Worm (Caenorhabditis elegans) whole organism, L4 larva: ENCODE data around the gene faah-1.

Source experiments
- F37D6.2 ChIP-seq: sonication (generic microtip); optimal IDR thresholded peaks from 2 replicates; lab custom pipeline; 2016; ENCODE audit warnings: mild to moderate bottlenecking, missing genetic modification characterization, missing compliant biosample characterization
- T26A8.4 ChIP-seq: fragments of 200-800 bp; sonication (Bioruptor generic); IDR thresholded peaks from 2 replicates; pipeline ENCODE4 v1.3.6; 2022; ENCODE audit warnings: missing genetic modification characterization, missing compliant biosample characterization
- Y105C5A.15 ChIP-seq: fragments of 200-800 bp; sonication (Bioruptor generic); IDR thresholded peaks from 2 replicates; pipeline ENCODE4 v1.3.6; 2022; ENCODE audit warnings: missing genetic modification characterization, missing compliant biosample characterization
- Y75B8A.6 ChIP-seq: fragments of 200-800 bp; sonication (Bioruptor generic); IDR thresholded peaks from 2 replicates; pipeline ENCODE4 v1.3.6; 2022; ENCODE audit warnings: missing genetic modification reagents, missing genetic modification characterization, missing compliant biosample characterization
- aha-1 ChIP-seq: fragments of 150-350 bp; peaks from one replicate; lab custom pipeline; 2014; ENCODE audit warnings: missing biosample characterization, missing genetic modification characterization
- ceh-32 ChIP-seq: sonication (generic microtip); optimal IDR thresholded peaks from 2 replicates; lab custom pipeline; 2016; ENCODE audit warnings: mild to moderate bottlenecking, missing genetic modification characterization, missing compliant biosample characterization; ENCODE audit not compliant: poor library complexity
- daf-12 ChIP-seq: fragments of 150-350 bp; optimal IDR thresholded peaks from 2 replicates; lab custom pipeline; 2014; ENCODE audit warnings: missing biosample characterization, missing genetic modification reagents, missing genetic modification characterization
- daf-16 ChIP-seq, 3 experiments: sonication (generic microtip); optimal IDR thresholded peaks; 2 replicates each; lab custom pipeline; 2016 to 2017; ENCODE audit warnings: missing genetic modification characterization in 3 of 3, missing genetic modification reagents in 3 of 3, mild to moderate bottlenecking in 2 of 3, missing compliant biosample characterization in 2 of 3, missing biosample characterization in 1 of 3, moderate library complexity in 1 of 3
- daf-19 ChIP-seq: fragments of 200-800 bp; sonication (Bioruptor generic); conservative IDR thresholded peaks from 2 replicates; pipeline ENCODE4 v1.3.6; 2022; ENCODE audit warnings: missing genetic modification characterization, missing compliant biosample characterization
- dmd-6 ChIP-seq: fragments of 200-800 bp; sonication (Bioruptor generic); IDR thresholded peaks from 2 replicates; pipeline ENCODE4 v1.3.6; 2022; ENCODE audit warnings: missing genetic modification reagents, missing genetic modification characterization, missing compliant biosample characterization
- dmd-9 ChIP-seq: fragments of 200-800 bp; sonication (Bioruptor generic); IDR thresholded peaks from 2 replicates; pipeline ENCODE4 v1.3.6; 2022; ENCODE audit warnings: missing genetic modification reagents, missing genetic modification characterization, missing compliant biosample characterization
- dve-1 ChIP-seq: sonication (generic microtip); optimal IDR thresholded peaks from 2 replicates; lab custom pipeline; 2017; ENCODE audit warnings: antibody characterized with exemption, mild to moderate bottlenecking, missing genetic modification characterization, missing compliant biosample characterization; ENCODE audit not compliant: insufficient read depth
- egl-43 ChIP-seq: fragments of 200-800 bp; sonication (Bioruptor generic); IDR thresholded peaks from 2 replicates; pipeline ENCODE4 v1.3.6; 2022; ENCODE audit warnings: missing genetic modification reagents, missing genetic modification characterization, missing compliant biosample characterization
- fkh-10 ChIP-seq: fragments of 150-350 bp; optimal IDR thresholded peaks from 2 replicates; lab custom pipeline; 2014; ENCODE audit warnings: missing biosample characterization, missing genetic modification reagents, missing genetic modification characterization
- fos-1 ChIP-seq: fragments of 150-350 bp; optimal IDR thresholded peaks from 2 replicates; lab custom pipeline; 2014; ENCODE audit warnings: missing biosample characterization, missing genetic modification characterization
- gei-8 ChIP-seq: fragments of 200-800 bp; sonication (Bioruptor generic); optimal IDR thresholded peaks from 2 replicates; lab custom pipeline; 2018; ENCODE audit warnings: mild to moderate bottlenecking, missing genetic modification characterization, missing compliant biosample characterization
- hlh-11 ChIP-seq: fragments of 200-800 bp; sonication (Bioruptor generic); optimal IDR thresholded peaks from 2 replicates; lab custom pipeline; 2018; ENCODE audit warnings: mild to moderate bottlenecking, missing genetic modification characterization, missing compliant biosample characterization
- hmg-1.1 ChIP-seq: fragments of 200-800 bp; sonication (Bioruptor generic); IDR thresholded peaks from 2 replicates; pipeline ENCODE4 v1.3.6; 2022; ENCODE audit warnings: missing genetic modification reagents, missing genetic modification characterization, missing compliant biosample characterization
- lin-1 ChIP-seq: fragments of 200-800 bp; sonication (Bioruptor generic); IDR thresholded peaks from 2 replicates; pipeline ENCODE4 v1.3.6; 2022; ENCODE audit warnings: missing genetic modification reagents, missing genetic modification characterization, missing compliant biosample characterization
- lin-13 ChIP-seq: fragments of 150-350 bp; optimal IDR thresholded peaks from 2 replicates; lab custom pipeline; 2014; ENCODE audit warnings: missing biosample characterization, missing genetic modification reagents, missing genetic modification characterization
- lin-29 ChIP-seq: fragments of 200-800 bp; sonication (Bioruptor generic); IDR thresholded peaks from 2 replicates; pipeline ENCODE4 v1.3.6; 2022; ENCODE audit warnings: missing genetic modification reagents, missing genetic modification characterization, missing compliant biosample characterization
- lin-38 ChIP-seq: fragments of 200-800 bp; sonication (Bioruptor generic); IDR thresholded peaks from 2 replicates; pipeline ENCODE4 v1.3.6; 2022; ENCODE audit warnings: missing genetic modification reagents, missing genetic modification characterization, missing compliant biosample characterization
- lir-3 ChIP-seq: sonication (generic microtip); optimal IDR thresholded peaks from 2 replicates; lab custom pipeline; 2016; ENCODE audit warnings: mild to moderate bottlenecking, missing genetic modification characterization, missing compliant biosample characterization
- lsy-2 ChIP-seq, 2 experiments: fragments of 150-350 bp in 1 of 2; sonication (generic microtip) in 1 of 2; optimal IDR thresholded peaks; 2 replicates each; lab custom pipeline; 2014 to 2017; ENCODE audit warnings: missing biosample characterization in 2 of 2, missing genetic modification characterization in 2 of 2
- madf-5 ChIP-seq, 2 experiments: fragments of 200-800 bp; sonication (Bioruptor generic); IDR thresholded peaks; 2 replicates each; pipeline ENCODE4 v1.3.6; 2022; ENCODE audit warnings: missing compliant biosample characterization in 2 of 2, missing genetic modification characterization in 2 of 2
- mes-2 ChIP-seq: sonication (generic microtip); optimal IDR thresholded peaks from 2 replicates; lab custom pipeline; 2016; ENCODE audit warnings: missing genotype, mild to moderate bottlenecking, missing genetic modification characterization, missing compliant biosample characterization; ENCODE audit not compliant: poor library complexity, severe bottlenecking
- mxl-2 ChIP-seq: fragments of 200-800 bp; sonication (Bioruptor generic); conservative IDR thresholded peaks from 2 replicates; pipeline ENCODE4 v1.3.6; 2022; ENCODE audit warnings: missing genetic modification reagents, missing genetic modification characterization, missing compliant biosample characterization
- nhr-111 ChIP-seq: fragments of 200-800 bp; sonication (Bioruptor generic); optimal IDR thresholded peaks from 2 replicates; lab custom pipeline; 2018; ENCODE audit warnings: mild to moderate bottlenecking, missing genetic modification characterization, missing compliant biosample characterization
- nhr-28 ChIP-seq: fragments of 150-350 bp; optimal IDR thresholded peaks from 2 replicates; lab custom pipeline; 2014; ENCODE audit warnings: missing biosample characterization, missing genetic modification characterization
- nhr-42 ChIP-seq: fragments of 200-800 bp; sonication (Bioruptor generic); IDR thresholded peaks from 2 replicates; pipeline ENCODE4 v1.3.6; 2022; ENCODE audit warnings: missing genetic modification characterization, missing compliant biosample characterization
- nhr-77 ChIP-seq: fragments of 150-350 bp; optimal IDR thresholded peaks from 2 replicates; lab custom pipeline; 2014; ENCODE audit warnings: missing biosample characterization, missing genetic modification characterization
- pqm-1 ChIP-seq: sonication (generic microtip); optimal IDR thresholded peaks from 2 replicates; lab custom pipeline; 2017; ENCODE audit warnings: missing biosample characterization, missing genetic modification characterization
- rbr-2 ChIP-seq: sonication (generic microtip); optimal IDR thresholded peaks from 2 replicates; lab custom pipeline; 2016; ENCODE audit warnings: missing genotype, missing genetic modification characterization, missing compliant biosample characterization
- spr-3 ChIP-seq: fragments of 200-800 bp; sonication (Bioruptor generic); optimal IDR thresholded peaks from 2 replicates; lab custom pipeline; 2018; ENCODE audit warnings: mild to moderate bottlenecking, missing genetic modification characterization, missing compliant biosample characterization
- tra-1 ChIP-seq: fragments of 200-800 bp; sonication (Bioruptor generic); IDR thresholded peaks from 2 replicates; pipeline ENCODE4 v1.3.6; 2022; ENCODE audit warnings: missing genetic modification reagents, missing genetic modification characterization, missing compliant biosample characterization
- unc-62 ChIP-seq, 3 experiments: fragments of 150-350 bp in 1 of 3; sonication (generic microtip); optimal IDR thresholded peaks in 2 of 3; peaks in 1 of 3; 1 replicate in 1 of 3; 2 replicates in 2 of 3; lab custom pipeline; 2014 to 2017; ENCODE audit warnings: missing biosample characterization in 3 of 3, missing genetic modification characterization in 3 of 3, missing genetic modification reagents in 3 of 3, missing genotype in 1 of 3
- zfp-2 ChIP-seq: sonication (generic microtip); optimal IDR thresholded peaks from 2 replicates; lab custom pipeline; 2016; ENCODE audit warnings: mild to moderate bottlenecking, missing genetic modification characterization, missing compliant biosample characterization
- zip-11 ChIP-seq: fragments of 200-800 bp; sonication (Bioruptor generic); IDR thresholded peaks from 2 replicates; pipeline ENCODE4 v1.3.6; 2022; ENCODE audit warnings: missing genetic modification characterization, missing compliant biosample characterization

faah-1 gene

ce11 chrIV:8161774-8162173 lies 2.6 kb downstream of the faah-1 start (continued):
- TF ChIP-seq egl-43 (no peak), lsy-2 (tag; optimal IDR thresholded peaks at IDR 0.05; lab: Kevin White, UChicago) (no peak), nhr-28 (tag; lab: Kevin White, UChicago) (peak; percentile 27), hlh-11 (tag; lab: Kevin White, UChicago) (peak; percentile 22), fkh-10 (GFP tag; lab: Kevin White, UChicago) (no peak), T26A8.4 (GFP tag; lab: Robert Waterston, UW) (no peak)

ce11 chrIV:8163687-8164086 lies 4.5 kb downstream of the faah-1 start, which contains the start of gene clec-51:
TSS of gene clec-51 (minus strand) at chrIV:8163800.
- TF ChIP-seq nhr-28 (tag; lab: Kevin White, UChicago), result peak; percentile 58
- peak; percentile 70 for TF ChIP-seq hlh-11 (tag; lab: Kevin White, UChicago)
- TF ChIP-seq aha-1, result no peak
- TF ChIP-seq nhr-77 (tag; lab: Kevin White, UChicago), result peak; percentile 15
- TF ChIP-seq zfp-2 (tag; lab: Kevin White, UChicago), result no peak
- peak; percentile 55 for TF ChIP-seq dve-1 (tag; lab: Kevin White, UChicago)
- no peak for TF ChIP-seq Y105C5A.15 (GFP tag; lab: Robert Waterston, UW)
- TF ChIP-seq ceh-32 (tag; lab: Kevin White, UChicago), result no peak
- no peak for TF ChIP-seq lin-38 (GFP tag; lab: Robert Waterston, UW)
- peak; percentile 90 for TF ChIP-seq pqm-1 (tag; lab: Kevin White, UChicago)
- peak; percentile 67 for TF ChIP-seq dmd-6
- TF ChIP-seq hmg-1.1 (GFP tag; lab: Robert Waterston, UW), result no peak
- TF ChIP-seq daf-16 (GFP tag; optimal IDR thresholded peaks at IDR 0.05; lab: Kevin White, UChicago), result no peak
- TF ChIP-seq daf-16 (tag; optimal IDR thresholded peaks at IDR 0.05; lab: Kevin White, UChicago), result peak; percentile 66

- TF ChIP-seq lin-1 (GFP tag; lab: Robert Waterston, UW) (no peak), unc-62 (GFP tag; optimal IDR thresholded peaks at IDR 0.05 in 1 of 2; lab: Kevin White, UChicago) (peak in 1 of 2 experiments; percentile 94), unc-62 (tag; optimal IDR thresholded peaks at IDR 0.05; lab: Kevin White, UChicago) (no peak)
Measured at ce11 chrIV:8164515-8164914, 5.3 kb downstream of the faah-1 start.

- TF ChIP-seq dmd-6 (no peak), Y105C5A.15 (GFP tag; lab: Robert Waterston, UW) (no peak), hlh-11 (tag; lab: Kevin White, UChicago) (no peak), F37D6.2 (tag; lab: Kevin White, UChicago) (no peak), madf-5 (GFP tag; IDR thresholded peaks at IDR 0.05; lab: Robert Waterston, UW) (no peak), rbr-2 (no peak), mxl-2 (GFP tag; lab: Robert Waterston, UW) (no peak), lir-3 (tag; lab: Kevin White, UChicago) (no peak), dve-1 (tag; lab: Kevin White, UChicago) (no peak)
Measured at ce11 chrIV:8165950-8166349, 6.8 kb downstream of the faah-1 start, which contains the start of gene B0218.7. TSS of gene B0218.7 (minus strand) at chrIV:8166050.

- no peak for TF ChIP-seq daf-12 (tag; lab: Kevin White, UChicago)
- TF ChIP-seq dmd-9 (GFP tag; lab: Robert Waterston, UW), result no peak
- TF ChIP-seq daf-19 (GFP tag; lab: Robert Waterston, UW), result no peak
- peak; percentile 33 for TF ChIP-seq pqm-1 (tag; lab: Kevin White, UChicago)
- TF ChIP-seq dve-1 (tag; lab: Kevin White, UChicago), result peak; percentile 9
- TF ChIP-seq mes-2 (tag; lab: Kevin White, UChicago), result no peak
- peak; percentile 2 for TF ChIP-seq nhr-28 (tag; lab: Kevin White, UChicago)
Measured at ce11 chrIV:8168660-8169059, 9.5 kb downstream of the faah-1 start, which contains the start of gene clec-52. TSS of gene clec-52 (minus strand) at chrIV:8168760.

- TF ChIP-seq nhr-42 (GFP tag; lab: Robert Waterston, UW) (no peak), lin-29 (no peak), lir-3 (tag; lab: Kevin White, UChicago) (no peak), Y75B8A.6 (GFP tag; lab: Robert Waterston, UW) (no peak), tra-1 (no peak), zip-11 (GFP tag; lab: Robert Waterston, UW) (no peak), spr-3 (GFP tag; lab: Kevin White, UChicago) (no peak), mes-2 (tag; lab: Kevin White, UChicago) (no peak), fos-1 (tag; lab: Kevin White, UChicago) (no peak), lin-13 (GFP tag; lab: Kevin White, UChicago) (no peak), nhr-111 (GFP tag; lab: Kevin White, UChicago) (no peak), gei-8 (GFP tag; lab: Kevin White, UChicago) (no peak)
Measured at ce11 chrIV:8169674-8170073, 10.5 kb downstream of the faah-1 start, which contains the start of gene C07G1.15. TSS of gene C07G1.15 (plus strand) at chrIV:8169974.
